Fruit fly (Drosophila melanogaster): ENCODE data around the gene Cpr67Fa1.

Gene Cpr67Fa1

DNA sequence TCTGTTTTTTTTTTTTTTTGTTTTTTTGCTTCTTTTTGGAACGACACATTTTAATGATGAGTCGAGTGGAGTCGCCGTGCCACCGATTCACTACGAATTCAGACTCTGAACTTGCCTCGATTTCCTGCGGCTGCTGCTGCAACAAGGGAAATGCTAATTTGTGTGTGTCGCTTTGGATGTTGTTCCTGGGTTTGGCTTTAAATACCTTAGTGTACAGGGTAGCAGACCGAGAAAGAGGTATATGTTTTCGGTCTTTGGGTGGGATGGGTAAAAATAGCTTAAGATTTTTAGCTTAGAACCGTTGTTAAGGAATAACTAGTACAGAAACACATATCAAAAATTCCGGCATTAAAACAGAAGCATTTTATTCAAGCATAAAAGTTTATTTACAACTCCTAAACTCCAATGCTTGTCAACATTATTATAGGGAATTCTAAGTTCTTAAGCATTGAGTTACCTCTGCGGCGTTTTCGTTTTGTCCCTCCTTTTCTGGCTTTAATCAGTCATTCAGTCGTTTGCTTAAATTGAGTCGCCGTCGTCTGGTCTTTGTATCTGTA lies 45.3 kb downstream of the Cpr67Fa1 start:
- TF ChIP-seq CTCF (optimal IDR thresholded peaks at IDR 0.05) (no peak), CG8478 (optimal IDR thresholded peaks at IDR 0.05) (no peak)

dm6 chr3L:10938108-10938507 lies 48.3 kb downstream of the Cpr67Fa1 start:
- no peak for TF ChIP-seq CTCF (optimal IDR thresholded peaks at IDR 0.05)
- no peak for TF ChIP-seq CG8478 (optimal IDR thresholded peaks at IDR 0.05)

All from S2 (cell line).